Worm (Caenorhabditis elegans) whole organism, late embryonic: ENCODE measurements around the gene F17C11.13.

ENCODE experiments used
- ahr-1 ChIP-seq: sonication (generic microtip); optimal IDR thresholded peaks from 2 replicates; lab custom pipeline; 2016; ENCODE audit warnings: missing genetic modification characterization, missing compliant biosample characterization
- ceh-18 ChIP-seq: sonication (generic microtip); optimal IDR thresholded peaks from 2 replicates; lab custom pipeline; 2016; ENCODE audit warnings: missing genetic modification characterization, missing compliant biosample characterization
- ceh-19 ChIP-seq: fragments of 200-800 bp; sonication (Bioruptor generic); optimal IDR thresholded peaks from 2 replicates; lab custom pipeline; 2018; ENCODE audit warnings: mild to moderate bottlenecking, missing genetic modification characterization, missing compliant biosample characterization
- ceh-22 ChIP-seq: sonication (generic microtip); optimal IDR thresholded peaks from 2 replicates; lab custom pipeline; 2017; ENCODE audit warnings: missing biosample characterization, missing genetic modification characterization
- ceh-24 ChIP-seq: sonication (generic microtip); optimal IDR thresholded peaks from 2 replicates; lab custom pipeline; 2016; ENCODE audit warnings: mild to moderate bottlenecking, missing genetic modification characterization, missing compliant biosample characterization
- ceh-30 ChIP-seq: fragments of 150-350 bp; optimal IDR thresholded peaks from 2 replicates; lab custom pipeline; 2014; ENCODE audit warnings: missing biosample characterization, missing genetic modification characterization
- ceh-34 ChIP-seq: sonication (generic microtip); optimal IDR thresholded peaks from 2 replicates; lab custom pipeline; 2016; ENCODE audit warnings: mild to moderate bottlenecking, missing genetic modification characterization, missing compliant biosample characterization
- ceh-6 ChIP-seq: fragments of 200-800 bp; sonication (Bioruptor generic); optimal IDR thresholded peaks from 2 replicates; lab custom pipeline; 2018; ENCODE audit warnings: mild to moderate bottlenecking, missing genetic modification characterization, missing compliant biosample characterization
- dve-1 ChIP-seq: sonication (generic microtip); optimal IDR thresholded peaks from 2 replicates; lab custom pipeline; 2017; ENCODE audit warnings: antibody characterized with exemption, mild to moderate bottlenecking, missing genetic modification characterization, missing compliant biosample characterization
- elt-2 ChIP-seq: sonication (generic microtip); optimal IDR thresholded peaks from 2 replicates; lab custom pipeline; 2016; ENCODE audit warnings: missing genetic modification reagents, missing genetic modification characterization, missing compliant biosample characterization
- elt-4 ChIP-seq: sonication (generic microtip); optimal IDR thresholded peaks from 2 replicates; lab custom pipeline; 2016; ENCODE audit warnings: missing genetic modification characterization, missing compliant biosample characterization
- fkh-6 ChIP-seq: sonication (generic microtip); optimal IDR thresholded peaks from 2 replicates; lab custom pipeline; 2016; ENCODE audit warnings: missing genetic modification characterization, missing compliant biosample characterization
- hlh-13 ChIP-seq: fragments of 200-800 bp; sonication (Bioruptor generic); optimal IDR thresholded peaks from 2 replicates; lab custom pipeline; 2018; ENCODE audit warnings: mild to moderate bottlenecking, missing genetic modification characterization, missing compliant biosample characterization
- hlh-30 ChIP-seq: sonication (generic microtip); optimal IDR thresholded peaks from 2 replicates; lab custom pipeline; 2017; ENCODE audit warnings: antibody characterized with exemption, missing genetic modification characterization, missing compliant biosample characterization; ENCODE audit not compliant: insufficient read depth
- hlh-6 ChIP-seq: sonication (generic microtip); optimal IDR thresholded peaks from 2 replicates; lab custom pipeline; 2016; ENCODE audit warnings: missing genotype, missing genetic modification characterization, missing compliant biosample characterization
- madf-2 ChIP-seq: sonication (generic microtip); optimal IDR thresholded peaks from 2 replicates; lab custom pipeline; 2017; ENCODE audit warnings: missing genetic modification characterization, missing compliant biosample characterization
- mec-3 ChIP-seq: sonication (generic microtip); optimal IDR thresholded peaks from 2 replicates; lab custom pipeline; 2016; ENCODE audit warnings: borderline replicate concordance, missing genetic modification characterization, missing compliant biosample characterization
- nhr-232 ChIP-seq: sonication (generic microtip); optimal IDR thresholded peaks from 2 replicates; lab custom pipeline; 2016; ENCODE audit warnings: missing genetic modification characterization, missing compliant biosample characterization
- pag-3 ChIP-seq: sonication (generic microtip); optimal IDR thresholded peaks from 2 replicates; lab custom pipeline; 2016; ENCODE audit warnings: missing compliant biosample characterization, missing genetic modification characterization, borderline replicate concordance
- pat-9 ChIP-seq: fragments of 200-800 bp; sonication (Bioruptor generic); optimal IDR thresholded peaks from 2 replicates; lab custom pipeline; 2018; ENCODE audit warnings: mild to moderate bottlenecking, missing genetic modification characterization, moderate library complexity, missing compliant biosample characterization
- pros-1 ChIP-seq: fragments of 150-350 bp; optimal IDR thresholded peaks from 2 replicates; lab custom pipeline; 2014; ENCODE audit warnings: missing biosample characterization, missing genetic modification reagents, missing genetic modification characterization
- ref-2 ChIP-seq: sonication (generic microtip); optimal IDR thresholded peaks from 2 replicates; lab custom pipeline; 2016; ENCODE audit warnings: missing genetic modification characterization, missing compliant biosample characterization
- sox-4 ChIP-seq: sonication (generic microtip); optimal IDR thresholded peaks from 2 replicates; lab custom pipeline; 2017; ENCODE audit warnings: mild to moderate bottlenecking, missing genetic modification characterization, inconsistent platforms, missing compliant biosample characterization
- syd-9 ChIP-seq: sonication (generic microtip); optimal IDR thresholded peaks from 2 replicates; lab custom pipeline; 2016; ENCODE audit warnings: mild to moderate bottlenecking, missing genetic modification characterization, moderate library complexity, missing compliant biosample characterization
- tbx-2 ChIP-seq: sonication (generic microtip); optimal IDR thresholded peaks from 2 replicates; lab custom pipeline; 2016; ENCODE audit warnings: missing genetic modification characterization, missing compliant biosample characterization
- ttx-3 ChIP-seq: sonication (generic microtip); optimal IDR thresholded peaks from 2 replicates; lab custom pipeline; 2016; ENCODE audit warnings: missing genetic modification reagents, missing genetic modification characterization, missing compliant biosample characterization
- unc-3 ChIP-seq, 2 experiments: fragments of 200-800 bp in 1 of 2; sonication (Bioruptor generic) in 1 of 2; sonication (generic microtip) in 1 of 2; conservative IDR thresholded peaks in 1 of 2; optimal IDR thresholded peaks in 1 of 2; 2 replicates each; pipeline versions ENCODE4 v1.3.6 to Lab custom; 2016 to 2022; ENCODE audit warnings: missing compliant biosample characterization in 2 of 2, missing genetic modification characterization in 2 of 2, missing genetic modification reagents in 1 of 2
- unc-55 ChIP-seq: sonication (generic microtip); optimal IDR thresholded peaks from 2 replicates; lab custom pipeline; 2017; ENCODE audit warnings: missing biosample characterization, missing genetic modification reagents, missing genetic modification characterization
- unc-86 ChIP-seq: sonication (generic microtip); optimal IDR thresholded peaks from 2 replicates; lab custom pipeline; 2016; ENCODE audit warnings: missing genetic modification characterization, missing compliant biosample characterization
- ztf-16 ChIP-seq: sonication (generic microtip); optimal IDR thresholded peaks from 2 replicates; lab custom pipeline; 2017; ENCODE audit warnings: missing genetic modification characterization, missing compliant biosample characterization

F17C11.13 gene

DNA sequence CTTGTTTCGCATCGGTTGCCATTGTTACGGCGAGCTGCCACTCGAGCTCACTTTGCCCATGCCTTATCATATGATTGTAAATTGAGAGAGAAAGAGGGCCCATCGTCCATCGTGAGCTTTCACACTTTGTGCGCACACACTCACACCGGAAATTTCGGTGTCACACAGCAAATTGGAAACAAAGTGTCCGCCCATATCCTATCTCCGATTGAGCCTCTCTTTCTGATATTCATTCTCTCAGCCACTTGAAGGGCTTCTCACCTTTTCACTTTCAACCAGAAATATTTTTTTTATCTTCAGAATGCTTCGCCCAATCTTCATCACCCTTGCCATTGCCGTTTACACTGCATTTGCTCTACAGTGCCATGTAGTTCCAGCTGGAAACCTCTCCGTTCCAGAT lies 26.2 kb upstream of the F17C11.13 start, which contains the start of gene F58B4.3:
TSS of gene F58B4.3 (plus strand) at position 301 of the 400 bp plus-strand sequence.
- TF ChIP-seq ref-2 (tag; lab: Kevin White, UChicago), result no peak
- no peak for TF ChIP-seq hlh-6 (tag; lab: Kevin White, UChicago)
- TF ChIP-seq fkh-6 (tag; lab: Kevin White, UChicago), result no peak
- TF ChIP-seq ceh-22 (tag; lab: Kevin White, UChicago), result no peak
- TF ChIP-seq ceh-6 (GFP tag; lab: Kevin White, UChicago), result no peak
- no peak for TF ChIP-seq ceh-18 (tag; lab: Kevin White, UChicago)
- TF ChIP-seq ttx-3, result no peak
- no peak for TF ChIP-seq ceh-19
- no peak for TF ChIP-seq ceh-24
- no peak for TF ChIP-seq unc-86 (tag; lab: Kevin White, UChicago)
- no peak for TF ChIP-seq pros-1 (tag; lab: Kevin White, UChicago)
- TF ChIP-seq, all 69 proteins: peak for 0

- no peak for TF ChIP-seq madf-2 (tag; lab: Kevin White, UChicago)
- no peak for TF ChIP-seq nhr-232 (tag; lab: Kevin White, UChicago)
- TF ChIP-seq elt-4, result no peak
- no peak for TF ChIP-seq ztf-16 (tag; lab: Kevin White, UChicago)
- no peak for TF ChIP-seq unc-3 (GFP tag; conservative IDR thresholded peaks at IDR 0.05; lab: Robert Waterston, UW)
- no peak for TF ChIP-seq unc-3 (tag; optimal IDR thresholded peaks at IDR 0.05; lab: Kevin White, UChicago)
- TF ChIP-seq syd-9 (tag; lab: Kevin White, UChicago), result no peak
- TF ChIP-seq mec-3 (tag; lab: Kevin White, UChicago), result no peak
- TF ChIP-seq dve-1 (tag; lab: Kevin White, UChicago), result no peak
- TF ChIP-seq, all 69 proteins: peak for 0
Measured at ce11 chrV:10931189-10931588, 24.5 kb upstream of the F17C11.13 start, which contains the start of gene scvp-1. Gene scvp-1 (minus strand): TSS chrV:10931289.

DNA sequence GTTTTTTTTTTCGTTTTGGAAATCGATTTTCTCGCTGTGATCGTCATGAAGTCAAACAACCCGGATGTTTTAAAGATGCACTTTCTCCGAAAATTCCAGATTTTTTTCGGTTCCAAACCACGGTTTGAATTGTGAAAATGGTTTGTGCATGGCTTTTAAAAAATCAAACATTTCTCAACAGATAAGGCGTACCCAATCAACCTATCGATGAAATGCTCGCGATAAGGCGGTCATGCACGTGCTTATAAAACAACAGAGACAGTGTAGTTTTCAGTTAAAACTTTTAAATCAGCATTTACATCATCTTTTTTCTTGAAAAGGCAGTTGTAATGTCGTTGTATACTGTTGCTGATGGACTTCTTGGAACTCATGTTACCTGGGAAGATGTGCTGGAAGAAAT lies 23.3 kb upstream of the F17C11.13 start, which contains the start of gene F58B4.5:
TSS of gene F58B4.5 (plus strand) at position 283 of the 400 bp plus-strand sequence.
- no peak for TF ChIP-seq ceh-34
- no peak for TF ChIP-seq tbx-2 (tag; lab: Kevin White, UChicago)
- TF ChIP-seq elt-2 (tag; lab: Kevin White, UChicago), result peak; percentile 63
- no peak for TF ChIP-seq ceh-30
- TF ChIP-seq, all 69 proteins: peak for 1

DNA sequence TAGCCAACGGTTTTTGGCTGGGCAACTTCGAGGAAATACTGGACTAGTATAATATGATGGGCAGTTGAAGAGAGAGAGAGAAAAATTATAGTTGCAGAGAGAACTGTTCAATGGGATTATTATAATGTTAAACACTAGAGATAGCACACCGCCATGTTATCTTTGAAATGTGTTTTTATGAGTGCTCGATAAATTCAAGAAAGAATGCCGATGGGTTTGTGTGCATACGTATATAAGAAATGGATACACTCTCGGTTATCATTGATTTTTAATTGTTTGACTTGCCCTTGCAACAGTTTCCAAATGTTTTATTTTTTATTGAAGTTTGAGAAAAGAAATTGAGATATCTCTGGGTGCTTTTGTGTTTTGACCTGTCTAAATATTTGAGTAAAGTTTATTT lies 19.0 kb upstream of the F17C11.13 start, which contains the start of gene F17C11.12:
TSS of gene F17C11.12 (minus strand) at position 240 of the 400 bp plus-strand sequence.
- TF ChIP-seq hlh-6 (tag; lab: Kevin White, UChicago) (no peak), hlh-13 (GFP tag; lab: Kevin White, UChicago) (no peak), hlh-30 (tag; lab: Kevin White, UChicago) (no peak), elt-2 (tag; lab: Kevin White, UChicago) (peak; percentile 44)

ce11 chrV:10937294-10937693 lies 18.4 kb upstream of the F17C11.13 start:
- TF ChIP-seq unc-86 (tag; lab: Kevin White, UChicago), result no peak
- no peak for TF ChIP-seq ceh-18 (tag; lab: Kevin White, UChicago)
- no peak for TF ChIP-seq elt-2 (tag; lab: Kevin White, UChicago)
- no peak for TF ChIP-seq ahr-1
- TF ChIP-seq ref-2 (tag; lab: Kevin White, UChicago), result no peak
- TF ChIP-seq pag-3 (tag; lab: Kevin White, UChicago), result no peak
- TF ChIP-seq sox-4 (tag; lab: Kevin White, UChicago), result no peak
- TF ChIP-seq pat-9 (tag; lab: Kevin White, UChicago), result no peak
- TF ChIP-seq, all 69 proteins: peak for 0

ce11 chrV:10938739-10939138 lies 17.0 kb upstream of the F17C11.13 start, which contains the start of gene F17C11.11:
Gene F17C11.11 (minus strand): TSS chrV:10938817.
- TF ChIP-seq unc-55 (GFP tag; lab: Kevin White, UChicago) (no peak), elt-4 (no peak)
